Worm (Caenorhabditis elegans): ENCODE results near the gene gba-4.
A peak's percentile ranks its signal among the peaks of the same experiment; 100 is the strongest.
"Not testable (repeated sequence)": the region's sequence is repeated elsewhere in the genome, so short reads cannot be mapped to it uniquely, and the experiment has no call there.

gba-4 gene

ce11 chrIV:5334518-5334917, 16.2 kb downstream of the gba-4 start:
- TF ChIP-seq W03F9.2 (tag; optimal IDR thresholded peaks at IDR 0.05) (no peak), him-1 (tag; optimal IDR thresholded peaks at IDR 0.05) (no peak), dao-5 (tag; optimal IDR thresholded peaks at IDR 0.05) (peak; percentile 22)

- no peak for TF ChIP-seq him-1 (tag; optimal IDR thresholded peaks at IDR 0.05)
- TF ChIP-seq W03F9.2 (tag; optimal IDR thresholded peaks at IDR 0.05) = no peak
- TF ChIP-seq dao-5 (tag; optimal IDR thresholded peaks at IDR 0.05) = no peak
Observed at ce11 chrIV:5333484-5333883, 17.2 kb downstream of the gba-4 start.

ce11 chrIV:5332178-5332577, 18.5 kb downstream of the gba-4 start, which contains the start of gene Y4C6B.3:
Gene Y4C6B.3 (plus strand): TSS chrIV:5332478.
- TF ChIP-seq W03F9.2 (tag; optimal IDR thresholded peaks at IDR 0.05) (no peak), him-1 (tag; optimal IDR thresholded peaks at IDR 0.05) (no peak), dao-5 (tag; optimal IDR thresholded peaks at IDR 0.05) (no peak)

- TF ChIP-seq dao-5 (tag; optimal IDR thresholded peaks at IDR 0.05) (no peak), him-1 (tag; optimal IDR thresholded peaks at IDR 0.05) (no peak), W03F9.2 (tag; optimal IDR thresholded peaks at IDR 0.05) (no peak)
Observed at ce11 chrIV:5326144-5326543, 24.6 kb downstream of the gba-4 start, which contains the start of gene Y4C6B.4. Gene Y4C6B.4 (plus strand): TSS chrIV:5326444.

ce11 chrIV:5318835-5319303, 31.8 kb downstream of the gba-4 start, which contains the start of gene slc-46A:
Gene slc-46A (plus strand): TSS chrIV:5319253.
- TF ChIP-seq dao-5 (tag; optimal IDR thresholded peaks at IDR 0.05) (no peak), W03F9.2 (tag; optimal IDR thresholded peaks at IDR 0.05) (no peak), him-1 (tag; optimal IDR thresholded peaks at IDR 0.05) (no peak)

ce11 chrIV:5317106-5317505, 33.6 kb downstream of the gba-4 start:
- TF ChIP-seq W03F9.2 (tag; optimal IDR thresholded peaks at IDR 0.05) = no peak

ce11 chrIV:5316223-5316622, 34.5 kb downstream of the gba-4 start, which contains the start of gene msp-65:
Gene msp-65 (plus strand): TSS chrIV:5316523.
- not testable (repeated sequence) for TF ChIP-seq him-1, W03F9.2, dao-5 (tag; optimal IDR thresholded peaks at IDR 0.05)

ce11 chrIV:5313011-5313410, 37.7 kb downstream of the gba-4 start, which contains the start of the genes msp-59 and ZK354.2:
Gene msp-59 (minus strand): TSS chrIV:5313111.
Gene ZK354.2 (plus strand): TSS chrIV:5313405.
- TF ChIP-seq W03F9.2, him-1, dao-5 (tag; optimal IDR thresholded peaks at IDR 0.05): not testable (repeated sequence)

- TF ChIP-seq W03F9.2 (tag; optimal IDR thresholded peaks at IDR 0.05) = no peak
- no peak for TF ChIP-seq dao-5 (tag; optimal IDR thresholded peaks at IDR 0.05)
- TF ChIP-seq him-1 (tag; optimal IDR thresholded peaks at IDR 0.05) = no peak
Observed at ce11 chrIV:5309742-5310141, 41.0 kb downstream of the gba-4 start, which contains the start of gene ZK354.3. Gene ZK354.3 (plus strand): TSS chrIV:5310042.

- not testable (repeated sequence) for TF ChIP-seq him-1, dao-5, W03F9.2 (tag; optimal IDR thresholded peaks at IDR 0.05)
Observed at ce11 chrIV:5308046-5308643, 42.6 kb downstream of the gba-4 start, which contains the start of the genes ZK354.9 and msp-58. Gene ZK354.9 (minus strand): TSS chrIV:5308146. Gene msp-58 (plus strand): TSS chrIV:5308593.

- TF ChIP-seq him-1 (tag; optimal IDR thresholded peaks at IDR 0.05) (no peak), dao-5 (tag; optimal IDR thresholded peaks at IDR 0.05) (no peak), W03F9.2 (tag; optimal IDR thresholded peaks at IDR 0.05) (no peak)
Observed at ce11 chrIV:5306040-5306439, 44.7 kb downstream of the gba-4 start, which contains the start of gene ZK354.8. Gene ZK354.8 (minus strand): TSS chrIV:5306140.

ce11 chrIV:5303030-5303429, 47.7 kb downstream of the gba-4 start, which contains the start of gene ZK354.7:
Gene ZK354.7 (minus strand): TSS chrIV:5303130.
- no peak for TF ChIP-seq dao-5 (tag; optimal IDR thresholded peaks at IDR 0.05)
- TF ChIP-seq W03F9.2 (tag; optimal IDR thresholded peaks at IDR 0.05) = no peak

ce11 chrIV:5297436-5298012, 53.2 kb downstream of the gba-4 start, which contains the start of the genes ZK354.6 and msp-113:
Gene ZK354.6 (minus strand): TSS chrIV:5297536.
Gene msp-113 (plus strand): TSS chrIV:5297962.
- no peak for TF ChIP-seq him-1 (tag; optimal IDR thresholded peaks at IDR 0.05)
- no peak for TF ChIP-seq dao-5 (tag; optimal IDR thresholded peaks at IDR 0.05)
- TF ChIP-seq W03F9.2 (tag; optimal IDR thresholded peaks at IDR 0.05) = no peak

- not testable (repeated sequence) for TF ChIP-seq him-1, W03F9.2, dao-5 (tag; optimal IDR thresholded peaks at IDR 0.05)
Observed at ce11 chrIV:5295240-5295639, 55.5 kb downstream of the gba-4 start, which contains the start of gene msp-51. Gene msp-51 (minus strand): TSS chrIV:5295340.
